Worm (Caenorhabditis elegans) whole organism, young adult: ENCODE measurements around the gene fbn-1.

Experiments used
- C17E4.6 ChIP-seq: fragments of 200-800 bp; sonication (Bioruptor generic); IDR thresholded peaks from 2 replicates; pipeline ENCODE4 v1.3.6; 2022; ENCODE audit warnings: missing genetic modification reagents, missing genetic modification characterization, missing compliant biosample characterization
- F22D6.2 ChIP-seq: sonication (generic microtip); optimal IDR thresholded peaks from 2 replicates; lab custom pipeline; 2016; ENCODE audit warnings: mild to moderate bottlenecking, missing genetic modification characterization, missing compliant biosample characterization
- F23B12.7 ChIP-seq: sonication (generic microtip); optimal IDR thresholded peaks from 2 replicates; lab custom pipeline; 2017; ENCODE audit warnings: missing genetic modification characterization, mild to moderate bottlenecking, missing compliant biosample characterization, antibody characterized with exemption, moderate library complexity; ENCODE audit not compliant: insufficient read depth
- F33H1.4 ChIP-seq: fragments of 200-800 bp; sonication (Bioruptor generic); IDR thresholded peaks from 2 replicates; pipeline ENCODE4 v1.3.6; 2022; ENCODE audit warnings: missing genetic modification reagents, missing genetic modification characterization, missing compliant biosample characterization
- K12H6.12 ChIP-seq: fragments of 200-800 bp; sonication (Bioruptor generic); optimal IDR thresholded peaks from 2 replicates; lab custom pipeline; 2018; ENCODE audit warnings: mild to moderate bottlenecking, missing genetic modification characterization, missing compliant biosample characterization
- T07F8.4 ChIP-seq: sonication (generic microtip); optimal IDR thresholded peaks from 2 replicates; lab custom pipeline; 2016; ENCODE audit warnings: mild to moderate bottlenecking, missing genetic modification characterization, moderate library complexity, missing compliant biosample characterization
- T26A5.8 ChIP-seq: sonication (generic microtip); optimal IDR thresholded peaks from 2 replicates; lab custom pipeline; 2016; ENCODE audit warnings: missing genetic modification characterization, missing compliant biosample characterization
- Y56A3A.18 ChIP-seq: fragments of 200-800 bp; sonication (Bioruptor generic); IDR thresholded peaks from 2 replicates; pipeline ENCODE4 v1.3.6; 2022; ENCODE audit warnings: missing genetic modification reagents, missing genetic modification characterization, missing compliant biosample characterization
- Y67H2A.10 ChIP-seq: fragments of 200-800 bp; sonication (Bioruptor generic); conservative IDR thresholded peaks from 2 replicates; pipeline ENCODE4 v1.3.6; 2022; ENCODE audit warnings: missing genetic modification reagents, missing genetic modification characterization, missing compliant biosample characterization
- athp-1 ChIP-seq: sonication (generic microtip); optimal IDR thresholded peaks from 2 replicates; lab custom pipeline; 2017; ENCODE audit warnings: mild to moderate bottlenecking, missing genetic modification characterization, missing compliant biosample characterization
- attf-3 ChIP-seq: fragments of 200-800 bp; sonication (Bioruptor generic); conservative IDR thresholded peaks from 2 replicates; pipeline ENCODE4 v1.3.6; 2022; ENCODE audit warnings: missing genetic modification reagents, missing genetic modification characterization, missing compliant biosample characterization
- attf-6 ChIP-seq: fragments of 200-800 bp; sonication (Bioruptor generic); IDR thresholded peaks from 2 replicates; pipeline ENCODE4 v1.3.6; 2022; ENCODE audit warnings: missing genetic modification reagents, missing genetic modification characterization, missing compliant biosample characterization
- ceh-100 ChIP-seq: fragments of 200-800 bp; sonication (Bioruptor generic); IDR thresholded peaks from 2 replicates; pipeline ENCODE4 v1.3.6; 2022; ENCODE audit warnings: missing genetic modification reagents, missing genetic modification characterization, missing compliant biosample characterization
- ceh-27 ChIP-seq: fragments of 200-800 bp; sonication (Bioruptor generic); optimal IDR thresholded peaks from 2 replicates; lab custom pipeline; 2018; ENCODE audit warnings: mild to moderate bottlenecking, missing genetic modification characterization, moderate library complexity, missing compliant biosample characterization
- ceh-58 ChIP-seq: fragments of 200-800 bp; sonication (Bioruptor generic); IDR thresholded peaks from 2 replicates; pipeline ENCODE4 v1.3.6; 2022; ENCODE audit warnings: missing genetic modification characterization, missing compliant biosample characterization
- ceh-91 ChIP-seq: fragments of 200-800 bp; sonication (Bioruptor generic); IDR thresholded peaks from 2 replicates; pipeline ENCODE4 v1.3.6; 2022; ENCODE audit warnings: missing genetic modification reagents, missing genetic modification characterization, missing compliant biosample characterization
- dpff-1 ChIP-seq: sonication (generic microtip); optimal IDR thresholded peaks from 2 replicates; lab custom pipeline; 2017; ENCODE audit warnings: mild to moderate bottlenecking, missing genetic modification characterization, missing compliant biosample characterization
- dpl-1 ChIP-seq: fragments of 150-350 bp; optimal IDR thresholded peaks from 2 replicates; lab custom pipeline; 2014; ENCODE audit warnings: missing biosample characterization, missing genetic modification reagents, missing genetic modification characterization
- efl-1 ChIP-seq: fragments of 150-350 bp; optimal IDR thresholded peaks from 2 replicates; lab custom pipeline; 2014; ENCODE audit warnings: missing biosample characterization, missing genetic modification reagents, missing genetic modification characterization
- ekl-4 ChIP-seq: fragments of 200-800 bp; sonication (Bioruptor generic); IDR thresholded peaks from 2 replicates; pipeline ENCODE4 v1.3.6; 2022; ENCODE audit warnings: missing genetic modification reagents, missing genetic modification characterization, missing compliant biosample characterization
- fkh-3 ChIP-seq: sonication (generic microtip); optimal IDR thresholded peaks from 2 replicates; lab custom pipeline; 2016; ENCODE audit warnings: mild to moderate bottlenecking, missing genetic modification characterization, missing compliant biosample characterization
- let-607 ChIP-seq, 2 experiments: fragments of 200-800 bp in 1 of 2; sonication (Bioruptor generic) in 1 of 2; sonication (generic microtip) in 1 of 2; optimal IDR thresholded peaks; 2 replicates each; lab custom pipeline; 2016 to 2018; ENCODE audit warnings: mild to moderate bottlenecking in 2 of 2, missing compliant biosample characterization in 2 of 2, missing genetic modification characterization in 2 of 2, moderate library complexity in 2 of 2, missing genotype in 1 of 2
- lsl-1 ChIP-seq: fragments of 200-800 bp; sonication (Bioruptor generic); optimal IDR thresholded peaks from 2 replicates; lab custom pipeline; 2018; ENCODE audit warnings: mild to moderate bottlenecking, missing genetic modification characterization, moderate library complexity, missing compliant biosample characterization
- madf-3 ChIP-seq: fragments of 200-800 bp; sonication (Bioruptor generic); IDR thresholded peaks from 2 replicates; pipeline ENCODE4 v1.3.6; 2022; ENCODE audit warnings: missing genetic modification reagents, missing genetic modification characterization, missing compliant biosample characterization
- madf-8 ChIP-seq: fragments of 200-800 bp; sonication (Bioruptor generic); conservative IDR thresholded peaks from 2 replicates; pipeline ENCODE4 v1.3.6; 2022; ENCODE audit warnings: missing genetic modification reagents, missing genetic modification characterization, missing compliant biosample characterization
- mes-4 ChIP-seq: sonication (generic microtip); optimal IDR thresholded peaks from 2 replicates; lab custom pipeline; 2016; ENCODE audit warnings: missing genotype, missing genetic modification characterization, missing compliant biosample characterization
- nfya-2 ChIP-seq: fragments of 200-800 bp; sonication (Bioruptor generic); IDR thresholded peaks from 2 replicates; pipeline ENCODE4 v1.3.6; 2022; ENCODE audit warnings: missing genetic modification reagents, missing genetic modification characterization, missing compliant biosample characterization
- nhr-80 ChIP-seq: sonication (generic microtip); optimal IDR thresholded peaks from 2 replicates; lab custom pipeline; 2016; ENCODE audit warnings: missing genetic modification characterization, missing compliant biosample characterization
- pha-4 ChIP-seq: fragments of 150-350 bp; sonication (generic microtip); optimal IDR thresholded peaks from 2 replicates; lab custom pipeline; 2014; ENCODE audit warnings: missing biosample characterization, missing genetic modification reagents, missing genetic modification characterization
- snpc-1.1 ChIP-seq: sonication (generic microtip); optimal IDR thresholded peaks from 2 replicates; lab custom pipeline; 2017; ENCODE audit warnings: missing genetic modification characterization, mild to moderate bottlenecking, missing compliant biosample characterization, antibody characterized with exemption, moderate library complexity, missing genotype, missing genetic modification reagents; ENCODE audit not compliant: insufficient read depth
- snpc-3.4 ChIP-seq: sonication (generic microtip); optimal IDR thresholded peaks from 2 replicates; lab custom pipeline; 2017; ENCODE audit warnings: missing genetic modification characterization, mild to moderate bottlenecking, missing compliant biosample characterization, antibody characterized with exemption, moderate library complexity, missing genotype, missing genetic modification reagents
- xnd-1 ChIP-seq: sonication (generic microtip); optimal IDR thresholded peaks from 2 replicates; lab custom pipeline; 2016; ENCODE audit warnings: missing genotype, missing genetic modification reagents, missing genetic modification characterization, missing compliant biosample characterization
- ztf-18 ChIP-seq: sonication (generic microtip); optimal IDR thresholded peaks from 2 replicates; lab custom pipeline; 2016; ENCODE audit warnings: missing genotype, mild to moderate bottlenecking, missing genetic modification characterization, missing compliant biosample characterization

Gene fbn-1

DNA sequence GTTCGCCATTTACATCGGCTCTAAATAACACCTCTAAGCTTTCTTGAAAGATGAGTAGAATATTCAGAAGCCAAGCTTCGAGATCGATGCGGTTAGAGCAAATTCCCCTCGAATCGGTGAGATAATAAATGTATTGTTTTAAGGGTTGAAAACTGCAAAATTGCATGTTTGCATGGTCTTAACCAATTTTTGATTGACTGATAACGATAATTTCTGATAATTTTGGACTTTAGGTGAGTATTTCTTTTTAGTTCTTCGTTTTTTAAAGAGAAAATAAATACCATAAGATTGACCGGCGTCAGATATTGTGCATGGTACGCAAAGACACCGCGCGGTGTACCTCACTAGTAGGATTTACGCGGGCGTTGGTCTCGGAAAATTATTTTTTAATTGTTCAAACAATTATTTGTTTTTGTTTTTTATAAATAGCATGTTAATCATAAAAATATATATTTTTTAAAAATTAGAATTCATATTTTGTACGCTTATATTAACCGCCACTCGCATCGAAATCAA lies 41.0 kb upstream of the fbn-1 start, which contains the start of gene cup-5 (continued):
- no peak for TF ChIP-seq nfya-2 (GFP tag; lab: Robert Waterston, UW)
- peak; percentile 90 for TF ChIP-seq athp-1
- TF ChIP-seq efl-1 = peak; percentile 76
- no peak for TF ChIP-seq dpff-1 (tag; lab: Kevin White, UChicago)
- peak; percentile 37 for TF ChIP-seq dpl-1
- peak; percentile 24 for TF ChIP-seq ztf-18 (tag; lab: Kevin White, UChicago)
- TF ChIP-seq snpc-3.4 (tag; lab: Kevin White, UChicago) = peak; percentile 15
- TF ChIP-seq madf-8 = peak; percentile 48
- TF ChIP-seq snpc-1.1 = peak; percentile 35
- 0 out of 2 replicates have a peak, but pooled peaks have one; percentile 27 for TF ChIP-seq attf-3 (GFP tag; lab: Robert Waterston, UW)
- peak; percentile 37 for TF ChIP-seq F23B12.7

DNA sequence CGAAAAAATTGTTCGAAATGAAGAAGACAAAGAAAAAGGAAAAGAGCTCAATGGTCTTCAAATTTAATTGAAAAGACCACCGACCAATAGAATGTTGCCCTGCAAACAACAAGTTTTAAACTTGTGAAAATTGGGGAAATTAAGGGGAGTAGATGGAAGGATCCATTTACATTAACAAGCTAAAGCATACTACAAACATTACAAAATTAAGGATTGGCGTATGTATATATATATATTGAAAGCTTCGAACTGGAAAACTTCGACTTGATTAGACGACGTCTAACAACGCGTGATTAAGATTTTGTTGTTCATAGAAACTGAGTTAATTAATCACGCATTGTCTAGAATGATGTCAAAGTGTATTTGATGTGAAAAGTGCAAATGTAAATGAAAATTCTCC lies 37.0 kb upstream of the fbn-1 start, which contains the start of gene R13A5.15:
Gene R13A5.15 (minus strand): TSS at position 101 of the 400 bp plus-strand sequence.
- no peak for TF ChIP-seq ceh-27 (GFP tag; lab: Kevin White, UChicago)
- TF ChIP-seq ceh-100 (GFP tag; lab: Robert Waterston, UW) = no peak
- TF ChIP-seq snpc-3.4 (tag; lab: Kevin White, UChicago) = no peak
- no peak for TF ChIP-seq lsl-1 (GFP tag; lab: Kevin White, UChicago)
- TF ChIP-seq nhr-80 (tag; lab: Kevin White, UChicago) = no peak
- TF ChIP-seq dpl-1 = no peak
- TF ChIP-seq F22D6.2 (tag; lab: Kevin White, UChicago) = no peak

DNA sequence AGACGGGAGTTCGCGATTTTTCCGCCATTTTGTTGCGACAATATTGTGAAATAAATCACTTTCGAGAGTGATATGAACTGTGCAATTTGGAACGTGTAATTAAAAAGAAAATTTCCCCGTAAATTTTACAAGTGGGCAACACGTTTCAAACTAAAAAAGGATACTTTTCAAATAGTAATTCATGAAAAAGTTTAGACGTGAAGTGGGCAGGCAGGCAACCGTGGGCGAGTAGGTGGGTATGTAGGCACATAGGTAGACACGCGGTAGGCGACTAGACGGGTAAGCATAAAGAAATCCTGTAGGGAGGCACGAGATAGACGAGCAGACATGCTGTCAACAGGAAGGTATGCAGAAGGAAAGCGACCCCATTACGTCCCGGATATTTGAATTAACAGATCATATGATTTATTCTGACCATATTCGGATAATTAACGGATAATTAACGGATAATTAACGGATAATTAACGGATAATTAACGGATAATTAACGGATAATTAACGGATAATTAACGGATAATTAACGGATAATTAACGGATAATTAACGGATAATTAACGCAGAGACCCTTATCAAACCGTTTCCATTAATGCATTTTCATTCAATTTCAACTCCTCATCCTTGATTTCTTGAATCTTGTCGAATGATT lies 31.8 kb upstream of the fbn-1 start, which contains the start of gene R13A5.11:
Gene R13A5.11 (minus strand): TSS at position 51 of the 644 bp plus-strand sequence.
- TF ChIP-seq xnd-1 (no peak), ceh-27 (GFP tag; lab: Kevin White, UChicago) (no peak), mes-4 (tag; lab: Kevin White, UChicago) (no peak), ceh-58 (GFP tag; lab: Robert Waterston, UW) (no peak), let-607 (tag; optimal IDR thresholded peaks at IDR 0.05; lab: Kevin White, UChicago) (no peak), ceh-91 (GFP tag; lab: Robert Waterston, UW) (no peak), K12H6.12 (tag; lab: Kevin White, UChicago) (no peak), Y56A3A.18 (GFP tag; lab: Robert Waterston, UW) (no peak), madf-3 (GFP tag; lab: Robert Waterston, UW) (no peak), F33H1.4 (GFP tag; lab: Robert Waterston, UW) (no peak), lsl-1 (GFP tag; lab: Kevin White, UChicago) (no peak), C17E4.6 (GFP tag; lab: Robert Waterston, UW) (no peak), attf-6 (GFP tag; lab: Robert Waterston, UW) (no peak), T26A5.8 (tag; lab: Kevin White, UChicago) (no peak), Y67H2A.10 (GFP tag; lab: Robert Waterston, UW) (no peak), ekl-4 (GFP tag; lab: Robert Waterston, UW) (no peak), fkh-3 (tag; lab: Kevin White, UChicago) (no peak), T07F8.4 (tag; lab: Kevin White, UChicago) (no peak), pha-4 (tag; lab: Kevin White, UChicago) (no peak)
